Fruit fly (Drosophila melanogaster): Measurements from ENCODE around the gene PolI.

The PolI gene

dm6 chr3R:8207276-8207654, 26.0 kb upstream of the PolI start:
- TF ChIP-seq lola (GFP tag; optimal IDR thresholded peaks at IDR 0.05): no peak
- no peak for TF ChIP-seq usp (GFP tag; optimal IDR thresholded peaks at IDR 0.05)
- TF ChIP-seq CrebA (GFP tag; optimal IDR thresholded peaks at IDR 0.05; ENCODE audit: borderline replicate concordance): no peak

dm6 chr3R:8208378-8209021, 24.8 kb upstream of the PolI start:
- peak; percentile 56 for TF ChIP-seq h (GFP tag; optimal IDR thresholded peaks at IDR 0.05)
- no peak for TF ChIP-seq woc (GFP tag; optimal IDR thresholded peaks at IDR 0.05)
- TF ChIP-seq Rel (GFP tag; optimal IDR thresholded peaks at IDR 0.05): no peak
- TF ChIP-seq Rel (tag; optimal IDR thresholded peaks at IDR 0.05): peak; percentile 36
- no peak for TF ChIP-seq HLH106 (tag; optimal IDR thresholded peaks at IDR 0.05)
- TF ChIP-seq psq (GFP tag; optimal IDR thresholded peaks at IDR 0.05): no peak
- TF ChIP-seq foxo (GFP tag; optimal IDR thresholded peaks at IDR 0.05): no peak
- TF ChIP-seq GATAd (GFP tag; optimal IDR thresholded peaks at IDR 0.05): no peak
- peak; percentile 21 for TF ChIP-seq br (GFP tag; optimal IDR thresholded peaks at IDR 0.05)
- TF ChIP-seq Vsx2 (GFP tag; optimal IDR thresholded peaks at IDR 0.05; ENCODE audit: partially characterized antibody): no peak
- TF ChIP-seq tai (GFP tag; optimal IDR thresholded peaks at IDR 0.05): no peak
- TF ChIP-seq Dfd (GFP tag; optimal IDR thresholded peaks at IDR 0.05): no peak

DNA sequence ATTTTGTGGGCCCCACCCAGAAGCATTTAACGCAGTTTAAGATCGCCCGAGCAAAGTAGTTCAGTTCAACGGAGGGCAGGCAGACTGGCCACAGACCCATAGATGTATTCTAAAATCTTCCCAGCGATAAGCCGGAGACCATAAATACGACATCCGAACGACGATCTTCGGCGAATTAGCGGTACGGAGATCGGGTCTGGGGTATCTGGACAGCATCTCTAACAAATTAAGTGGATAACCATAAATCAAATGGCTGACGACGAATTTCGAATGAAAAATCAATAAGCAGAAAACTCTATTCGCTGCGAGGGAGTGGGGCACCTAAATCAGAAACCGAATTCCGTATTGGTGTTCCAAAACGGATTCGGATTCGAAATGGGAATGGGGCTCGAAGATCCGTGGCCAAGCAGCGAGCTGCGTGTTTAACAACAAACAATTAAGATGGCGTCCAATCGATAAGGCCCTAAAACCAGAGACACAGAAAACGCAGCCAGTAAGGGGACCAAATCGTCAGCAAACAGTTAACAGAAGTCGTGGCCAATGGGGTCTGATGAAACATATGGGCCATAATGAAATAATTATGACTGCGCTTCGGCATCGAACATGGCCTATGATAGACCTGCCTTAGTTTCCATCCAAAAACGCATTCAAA, 22.3 kb upstream of the PolI start:
- TF ChIP-seq fru (GFP tag; optimal IDR thresholded peaks at IDR 0.05) (no peak), CG9705 (GFP tag; optimal IDR thresholded peaks at IDR 0.05) (no peak), Abd-B (GFP tag; optimal IDR thresholded peaks at IDR 0.05) (no peak), psq (GFP tag; optimal IDR thresholded peaks at IDR 0.05) (no peak), Jra (GFP tag; optimal IDR thresholded peaks at IDR 0.05) (no peak), Dfd (GFP tag; optimal IDR thresholded peaks at IDR 0.05) (no peak), dsf (GFP tag; optimal IDR thresholded peaks at IDR 0.05; ENCODE audit: borderline replicate concordance) (no peak), Hr83 (GFP tag; optimal IDR thresholded peaks at IDR 0.05; ENCODE audit: poor library complexity, severe bottlenecking) (no peak), usp (GFP tag; optimal IDR thresholded peaks at IDR 0.05) (no peak), jim (GFP tag; optimal IDR thresholded peaks at IDR 0.05) (no peak), Dif (GFP tag; optimal IDR thresholded peaks at IDR 0.05; ENCODE audit: partially characterized antibody) (no peak)

DNA sequence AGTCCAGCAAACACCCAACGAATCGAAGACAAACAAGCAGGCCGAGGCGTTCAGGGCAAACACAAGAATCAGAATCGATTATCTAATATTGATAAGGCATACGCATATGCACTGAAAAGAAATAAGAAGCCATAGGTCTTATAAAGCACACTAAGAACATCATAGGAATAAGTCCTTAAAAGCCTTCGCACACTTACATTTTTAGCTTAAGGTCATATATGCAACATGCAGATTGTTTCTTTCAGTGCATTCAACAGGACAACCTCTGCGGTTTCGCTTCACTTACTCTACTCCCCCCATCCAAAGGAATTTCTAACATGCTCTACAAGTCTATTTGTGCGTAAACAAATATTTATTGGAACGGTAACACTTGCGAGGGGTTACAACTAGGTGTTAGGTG, 20.7 kb upstream of the PolI start:
- no peak for TF ChIP-seq brk (GFP tag; optimal IDR thresholded peaks at IDR 0.05)
- TF ChIP-seq Dif (GFP tag; optimal IDR thresholded peaks at IDR 0.05; ENCODE audit: partially characterized antibody): no peak
- no peak for TF ChIP-seq lola (GFP tag; optimal IDR thresholded peaks at IDR 0.05)
- peak; percentile 53 for TF ChIP-seq sv (GFP tag; optimal IDR thresholded peaks at IDR 0.05)
- no peak for TF ChIP-seq Sp1 (GFP tag; optimal IDR thresholded peaks at IDR 0.05)
- TF ChIP-seq ey (GFP tag; optimal IDR thresholded peaks at IDR 0.05): no peak
- no peak for TF ChIP-seq psq (GFP tag; optimal IDR thresholded peaks at IDR 0.05)

- TF ChIP-seq Rel (GFP tag; optimal IDR thresholded peaks at IDR 0.05) (no peak), Rel (tag; optimal IDR thresholded peaks at IDR 0.05) (peak; percentile 51), woc (GFP tag; optimal IDR thresholded peaks at IDR 0.05) (no peak), Jra (GFP tag; optimal IDR thresholded peaks at IDR 0.05) (no peak), Hnf4 (GFP tag; optimal IDR thresholded peaks at IDR 0.05) (peak; percentile 1), CrebA (GFP tag; optimal IDR thresholded peaks at IDR 0.05; ENCODE audit: borderline replicate concordance) (no peak), Myc (optimal IDR thresholded peaks at IDR 0.05) (no peak), N (GFP tag; optimal IDR thresholded peaks at IDR 0.05) (no peak), Abd-B (GFP tag; optimal IDR thresholded peaks at IDR 0.05) (no peak)
Observed at dm6 chr3R:8215528-8216189, 17.6 kb upstream of the PolI start.

Measured in whole organism, wandering third instar larva.